Worm (Caenorhabditis elegans) whole organism, young adult: ENCODE results near the gene pak-2.
A peak's percentile ranks its signal among the peaks of the same experiment; 100 is the strongest.

Experiments
- B0261.1 ChIP-seq: sonication (generic microtip); optimal IDR thresholded peaks from 2 replicates; lab custom pipeline; 2016; ENCODE audit warnings: mild to moderate bottlenecking, missing genetic modification characterization, moderate library complexity, missing compliant biosample characterization
- F22D6.2 ChIP-seq: sonication (generic microtip); optimal IDR thresholded peaks from 2 replicates; lab custom pipeline; 2016; ENCODE audit warnings: mild to moderate bottlenecking, missing genetic modification characterization, missing compliant biosample characterization
- F57A8.1 ChIP-seq: fragments of 200-800 bp; sonication (Bioruptor generic); optimal IDR thresholded peaks from 2 replicates; lab custom pipeline; 2018; ENCODE audit warnings: mild to moderate bottlenecking, missing genetic modification characterization, moderate library complexity, missing compliant biosample characterization
- K12H6.12 ChIP-seq: fragments of 200-800 bp; sonication (Bioruptor generic); optimal IDR thresholded peaks from 2 replicates; lab custom pipeline; 2018; ENCODE audit warnings: mild to moderate bottlenecking, missing genetic modification characterization, missing compliant biosample characterization
- T26A5.8 ChIP-seq: sonication (generic microtip); optimal IDR thresholded peaks from 2 replicates; lab custom pipeline; 2016; ENCODE audit warnings: missing genetic modification characterization, missing compliant biosample characterization
- Y67H2A.10 ChIP-seq: fragments of 200-800 bp; sonication (Bioruptor generic); conservative IDR thresholded peaks from 2 replicates; pipeline ENCODE4 v1.3.6; 2022; ENCODE audit warnings: missing genetic modification reagents, missing genetic modification characterization, missing compliant biosample characterization
- aptf-2 ChIP-seq: fragments of 200-800 bp; sonication (Bioruptor generic); conservative IDR thresholded peaks from 2 replicates; pipeline ENCODE4 v1.3.6; 2022; ENCODE audit warnings: missing genetic modification reagents, missing genetic modification characterization, missing compliant biosample characterization
- atf-7 ChIP-seq: sonication (generic microtip); optimal IDR thresholded peaks from 2 replicates; lab custom pipeline; 2017; ENCODE audit warnings: mild to moderate bottlenecking, missing genetic modification characterization, missing compliant biosample characterization
- ccch-3 ChIP-seq: fragments of 200-800 bp; sonication (Bioruptor generic); optimal IDR thresholded peaks from 2 replicates; lab custom pipeline; 2018; ENCODE audit warnings: mild to moderate bottlenecking, missing genetic modification characterization, missing compliant biosample characterization
- cebp-1 ChIP-seq, 2 experiments: fragments of 200-800 bp in 1 of 2; sonication (Bioruptor generic) in 1 of 2; sonication (generic microtip) in 1 of 2; IDR thresholded peaks in 1 of 2; optimal IDR thresholded peaks in 1 of 2; 2 replicates each; pipeline versions ENCODE4 v1.3.6 to Lab custom; 2017 to 2022; ENCODE audit warnings: missing compliant biosample characterization in 2 of 2, missing genetic modification characterization in 2 of 2, mild to moderate bottlenecking in 1 of 2, missing genetic modification reagents in 1 of 2, moderate library complexity in 1 of 2
- cebp-2 ChIP-seq: fragments of 200-800 bp; sonication (Bioruptor generic); IDR thresholded peaks from 2 replicates; pipeline ENCODE4 v1.3.6; 2022; ENCODE audit warnings: missing genetic modification characterization, missing compliant biosample characterization
- dox-1 ChIP-seq: fragments of 200-800 bp; sonication (Bioruptor generic); IDR thresholded peaks from 2 replicates; pipeline ENCODE4 v1.3.6; 2022; ENCODE audit warnings: missing genetic modification reagents, missing genetic modification characterization, missing compliant biosample characterization
- egrh-3 ChIP-seq: fragments of 200-800 bp; sonication (Bioruptor generic); IDR thresholded peaks from 2 replicates; pipeline ENCODE4 v1.3.6; 2022; ENCODE audit warnings: missing genetic modification reagents, missing genetic modification characterization, missing compliant biosample characterization
- ets-4 ChIP-seq: fragments of 200-800 bp; sonication (Bioruptor generic); optimal IDR thresholded peaks from 2 replicates; lab custom pipeline; 2018; ENCODE audit warnings: mild to moderate bottlenecking, missing genetic modification characterization, missing compliant biosample characterization
- hlh-26 ChIP-seq: fragments of 200-800 bp; sonication (Bioruptor generic); conservative IDR thresholded peaks from 2 replicates; pipeline ENCODE4 v1.3.6; 2022; ENCODE audit warnings: missing genetic modification reagents, missing genetic modification characterization, missing compliant biosample characterization
- let-526 ChIP-seq: fragments of 200-800 bp; sonication (Bioruptor generic); IDR thresholded peaks from 2 replicates; pipeline ENCODE4 v1.3.6; 2022; ENCODE audit warnings: missing genetic modification reagents, missing genetic modification characterization, missing compliant biosample characterization
- let-607 ChIP-seq, 2 experiments: fragments of 200-800 bp in 1 of 2; sonication (Bioruptor generic) in 1 of 2; sonication (generic microtip) in 1 of 2; optimal IDR thresholded peaks; 2 replicates each; lab custom pipeline; 2016 to 2018; ENCODE audit warnings: mild to moderate bottlenecking in 2 of 2, missing compliant biosample characterization in 2 of 2, missing genetic modification characterization in 2 of 2, moderate library complexity in 2 of 2, missing genotype in 1 of 2
- lin-35 ChIP-seq, 3 experiments: fragments of 150-350 bp in 2 of 3; sonication (generic microtip) in 1 of 3; optimal IDR thresholded peaks; 2 replicates each; lab custom pipeline; 2014 to 2018; ENCODE audit warnings: missing biosample characterization in 3 of 3, missing genetic modification characterization in 3 of 3, missing genetic modification reagents in 3 of 3
- lin-40 ChIP-seq: sonication (generic microtip); optimal IDR thresholded peaks from 2 replicates; lab custom pipeline; 2016; ENCODE audit warnings: missing genetic modification characterization, mild to moderate bottlenecking, missing compliant biosample characterization, missing genotype, missing genetic modification reagents
- madf-10 ChIP-seq: sonication (generic microtip); optimal IDR thresholded peaks from 2 replicates; lab custom pipeline; 2016; ENCODE audit warnings: mild to moderate bottlenecking, missing genetic modification characterization, missing compliant biosample characterization
- mxl-1 ChIP-seq: sonication (generic microtip); optimal IDR thresholded peaks from 2 replicates; lab custom pipeline; 2016; ENCODE audit warnings: missing genetic modification characterization, missing compliant biosample characterization
- nhr-80 ChIP-seq: sonication (generic microtip); optimal IDR thresholded peaks from 2 replicates; lab custom pipeline; 2016; ENCODE audit warnings: missing genetic modification characterization, missing compliant biosample characterization
- nhr-90 ChIP-seq: sonication (generic microtip); optimal IDR thresholded peaks from 2 replicates; lab custom pipeline; 2016; ENCODE audit warnings: missing genotype, mild to moderate bottlenecking, missing genetic modification characterization, missing compliant biosample characterization
- pbrm-1 ChIP-seq: fragments of 200-800 bp; sonication (Bioruptor generic); IDR thresholded peaks from 2 replicates; pipeline ENCODE4 v1.3.6; 2022; ENCODE audit warnings: missing genetic modification reagents, missing genetic modification characterization, missing compliant biosample characterization
- sdz-38 ChIP-seq: sonication (generic microtip); optimal IDR thresholded peaks from 2 replicates; lab custom pipeline; 2016; ENCODE audit warnings: missing genotype, missing genetic modification characterization, missing compliant biosample characterization
- sea-2 ChIP-seq: fragments of 200-800 bp; sonication (Bioruptor generic); IDR thresholded peaks from 2 replicates; pipeline ENCODE4 v1.3.6; 2022; ENCODE audit warnings: missing genetic modification characterization, missing compliant biosample characterization
- tbp1 ChIP-seq: fragments of 200-800 bp; sonication (Bioruptor generic); optimal IDR thresholded peaks from 2 replicates; lab custom pipeline; 2018; ENCODE audit warnings: mild to moderate bottlenecking, missing genetic modification characterization, missing compliant biosample characterization
- tlf-1 ChIP-seq: fragments of 200-800 bp; sonication (Bioruptor generic); optimal IDR thresholded peaks from 2 replicates; lab custom pipeline; 2018; ENCODE audit warnings: mild to moderate bottlenecking, missing genetic modification characterization, missing compliant biosample characterization
- unc-62 ChIP-seq: fragments of 150-350 bp; optimal IDR thresholded peaks from 2 replicates; lab custom pipeline; 2014; ENCODE audit warnings: missing biosample characterization, missing genetic modification reagents, missing genetic modification characterization
- ztf-22 ChIP-seq: fragments of 200-800 bp; sonication (Bioruptor generic); optimal IDR thresholded peaks from 2 replicates; lab custom pipeline; 2018; ENCODE audit warnings: mild to moderate bottlenecking, missing genetic modification characterization, moderate library complexity, missing compliant biosample characterization
- ztf-25 ChIP-seq: fragments of 200-800 bp; sonication (Bioruptor generic); IDR thresholded peaks from 2 replicates; pipeline ENCODE4 v1.3.6; 2022; ENCODE audit warnings: missing genetic modification reagents, missing genetic modification characterization, missing compliant biosample characterization

Gene pak-2

ce11 chrV:11009124-11009524 lies 30.1 kb downstream of the pak-2 start:
- TF ChIP-seq pbrm-1 (GFP tag; lab: Robert Waterston, UW) (0 out of 2 replicates have a peak, but pooled peaks have one; percentile 7), ztf-22 (GFP tag; lab: Kevin White, UChicago) (peak; percentile 89), tbp1 (GFP tag; lab: Kevin White, UChicago) (peak; percentile 2), nhr-90 (peak; percentile 62), ets-4 (GFP tag; lab: Kevin White, UChicago) (peak; percentile 73), let-607 (tag; optimal IDR thresholded peaks at IDR 0.05; lab: Kevin White, UChicago) (peak in 1 of 2 experiments; percentile 74), Y67H2A.10 (GFP tag; lab: Robert Waterston, UW) (no peak), madf-10 (peak; percentile 13), atf-7 (peak; percentile 69), F22D6.2 (tag; lab: Kevin White, UChicago) (peak; percentile 8), cebp-2 (GFP tag; lab: Robert Waterston, UW) (no peak), dox-1 (GFP tag; lab: Robert Waterston, UW) (peak; percentile 60), B0261.1 (tag; lab: Kevin White, UChicago) (no peak), unc-62 (GFP tag; lab: Kevin White, UChicago) (peak; percentile 35), cebp-1 (GFP tag; IDR thresholded peaks at IDR 0.05; lab: Robert Waterston, UW) (no peak), cebp-1 (tag; optimal IDR thresholded peaks at IDR 0.05; lab: Kevin White, UChicago) (peak; percentile 22), T26A5.8 (tag; lab: Kevin White, UChicago) (no peak), sdz-38 (tag; lab: Kevin White, UChicago) (no peak), ccch-3 (GFP tag; lab: Kevin White, UChicago) (no peak), lin-40 (tag; lab: Kevin White, UChicago) (peak; percentile 4), nhr-80 (tag; lab: Kevin White, UChicago) (peak; percentile 99)

DNA sequence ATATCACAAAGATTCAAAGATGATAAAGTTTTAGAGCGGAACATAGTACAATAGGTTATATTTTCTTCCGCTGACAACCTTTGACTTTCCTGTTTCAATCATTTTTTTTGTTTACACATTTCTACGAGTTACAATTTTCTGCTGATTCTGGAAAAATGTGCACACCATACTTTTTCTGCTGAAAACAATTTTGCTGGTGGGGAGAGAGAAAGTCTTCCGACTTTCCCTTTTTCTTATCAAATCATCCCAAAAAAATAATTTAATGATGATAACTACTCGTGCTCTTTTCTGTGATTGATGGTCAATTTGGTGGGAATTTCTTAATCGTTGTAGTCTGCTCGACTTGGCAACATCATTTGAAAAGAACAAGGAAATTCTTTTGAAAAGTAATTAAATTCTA lies 31.6 kb downstream of the pak-2 start:
- no peak for TF ChIP-seq K12H6.12 (tag; lab: Kevin White, UChicago)
- TF ChIP-seq cebp-1 (GFP tag; IDR thresholded peaks at IDR 0.05; lab: Robert Waterston, UW), result no peak
- peak; percentile 2 for TF ChIP-seq cebp-1 (tag; optimal IDR thresholded peaks at IDR 0.05; lab: Kevin White, UChicago)
- TF ChIP-seq nhr-80 (tag; lab: Kevin White, UChicago), result peak; percentile 92
- TF ChIP-seq egrh-3 (GFP tag; lab: Robert Waterston, UW), result no peak
- TF ChIP-seq dox-1 (GFP tag; lab: Robert Waterston, UW), result peak; percentile 30; the same call in 1 of the 2 replicates

- TF ChIP-seq ztf-25, result no peak
- TF ChIP-seq let-526 (GFP tag; lab: Robert Waterston, UW), result no peak
- TF ChIP-seq tlf-1 (GFP tag; lab: Kevin White, UChicago), result no peak
- no peak for TF ChIP-seq F57A8.1 (GFP tag; lab: Kevin White, UChicago)
Measured at ce11 chrV:11004094-11004493, 35.1 kb downstream of the pak-2 start.

ce11 chrV:11002434-11002833 lies 36.8 kb downstream of the pak-2 start, which contains the start of gene F53B7.4:
Gene F53B7.4 (minus strand): TSS chrV:11002534.
- TF ChIP-seq sea-2 (no peak), lin-35 (GFP tag; optimal IDR thresholded peaks at IDR 0.05; lab: Kevin White, UChicago) (no peak), K12H6.12 (tag; lab: Kevin White, UChicago) (no peak), egrh-3 (GFP tag; lab: Robert Waterston, UW) (no peak), hlh-26 (GFP tag; lab: Robert Waterston, UW) (no peak), unc-62 (GFP tag; lab: Kevin White, UChicago) (no peak), ccch-3 (GFP tag; lab: Kevin White, UChicago) (no peak), mxl-1 (tag; lab: Kevin White, UChicago) (no peak), tbp1 (GFP tag; lab: Kevin White, UChicago) (no peak), aptf-2 (GFP tag; lab: Robert Waterston, UW) (no peak)
